Worm (Caenorhabditis elegans) whole organism, L1 larva: ENCODE data around the gene str-85.

Experiments
- Y116A8C.19 ChIP-seq: sonication (generic microtip); optimal IDR thresholded peaks from 2 replicates; lab custom pipeline; 2016; ENCODE audit warnings: missing compliant biosample characterization, missing genetic modification characterization, borderline replicate concordance
- ama-1 ChIP-seq: fragments of 150-350 bp; optimal IDR thresholded peaks from 2 replicates; lab custom pipeline; 2014
- ceh-63 ChIP-seq: fragments of 200-800 bp; sonication (Bioruptor generic); optimal IDR thresholded peaks from 2 replicates; lab custom pipeline; 2018; ENCODE audit warnings: mild to moderate bottlenecking, missing genetic modification characterization, missing compliant biosample characterization
- ceh-8 ChIP-seq: fragments of 200-800 bp; sonication (Bioruptor generic); optimal IDR thresholded peaks from 2 replicates; lab custom pipeline; 2018; ENCODE audit warnings: mild to moderate bottlenecking, missing genetic modification characterization, moderate library complexity, missing compliant biosample characterization
- ceh-82 ChIP-seq, 3 experiments: fragments of 150-350 bp in 1 of 3; sonication (generic microtip) in 2 of 3; optimal IDR thresholded peaks; 2 replicates each; lab custom pipeline; 2014 to 2017; ENCODE audit warnings: missing biosample characterization in 3 of 3, missing genetic modification characterization in 3 of 3
- ceh-88 ChIP-seq: fragments of 200-800 bp; sonication (Bioruptor generic); IDR thresholded peaks from 2 replicates; pipeline ENCODE4 v1.3.6; 2022; ENCODE audit warnings: missing genetic modification characterization, missing compliant biosample characterization
- ceh-90 ChIP-seq: sonication (generic microtip); optimal IDR thresholded peaks from 2 replicates; lab custom pipeline; 2016; ENCODE audit warnings: missing genetic modification characterization, missing compliant biosample characterization
- ces-1 ChIP-seq: fragments of 150-350 bp; optimal IDR thresholded peaks from 2 replicates; lab custom pipeline; 2014; ENCODE audit warnings: missing biosample characterization, missing genetic modification reagents, missing genetic modification characterization
- dsc-1 ChIP-seq: sonication (generic microtip); optimal IDR thresholded peaks from 2 replicates; lab custom pipeline; 2016; ENCODE audit warnings: mild to moderate bottlenecking, missing genetic modification characterization, missing compliant biosample characterization
- efl-1 ChIP-seq, 4 experiments: fragments of 150-350 bp; optimal IDR thresholded peaks in 3 of 4; peaks in 1 of 4; 1 replicate in 1 of 4; 2 replicates in 3 of 4; lab custom pipeline; 2014; ENCODE audit warnings: missing biosample characterization in 2 of 4, missing genetic modification characterization in 2 of 4, missing genetic modification reagents in 2 of 4
- egl-13 ChIP-seq: sonication (generic microtip); optimal IDR thresholded peaks from 2 replicates; lab custom pipeline; 2016; ENCODE audit warnings: missing genotype, missing genetic modification reagents, missing genetic modification characterization, missing compliant biosample characterization
- elt-2 ChIP-seq: sonication (generic microtip); optimal IDR thresholded peaks from 2 replicates; lab custom pipeline; 2016; ENCODE audit warnings: missing genetic modification characterization, mild to moderate bottlenecking, inconsistent platforms, missing compliant biosample characterization, missing genetic modification reagents
- elt-3 ChIP-seq, 6 experiments: fragments of 150-350 bp in 1 of 6; sonication (generic microtip); optimal IDR thresholded peaks; 2 replicates each; lab custom pipeline; 2017 to 2018; ENCODE audit warnings: missing biosample characterization in 6 of 6, missing genetic modification characterization in 6 of 6, inconsistent platforms in 1 of 6
- fkh-4 ChIP-seq: sonication (generic microtip); optimal IDR thresholded peaks from 2 replicates; lab custom pipeline; 2016; ENCODE audit warnings: missing compliant biosample characterization, missing genetic modification characterization, borderline replicate concordance
- fkh-8 ChIP-seq: sonication (generic microtip); optimal IDR thresholded peaks from 2 replicates; lab custom pipeline; 2016; ENCODE audit warnings: mild to moderate bottlenecking, missing genetic modification characterization, missing compliant biosample characterization
- grh-1 ChIP-seq: fragments of 200-800 bp; sonication (Bioruptor generic); IDR thresholded peaks from 2 replicates; pipeline ENCODE4 v1.3.6; 2022; ENCODE audit warnings: missing genetic modification reagents, missing genetic modification characterization, missing compliant biosample characterization
- hpl-2 ChIP-seq: fragments of 150-350 bp; optimal IDR thresholded peaks from 2 replicates; lab custom pipeline; 2014; ENCODE audit warnings: missing biosample characterization, missing genetic modification reagents, missing genetic modification characterization
- jun-1 ChIP-seq: fragments of 150-350 bp; optimal IDR thresholded peaks from 2 replicates; lab custom pipeline; 2014; ENCODE audit warnings: missing biosample characterization, missing genetic modification reagents, missing genetic modification characterization
- lin-13 ChIP-seq: fragments of 150-350 bp; optimal IDR thresholded peaks from 2 replicates; lab custom pipeline; 2014; ENCODE audit warnings: missing biosample characterization, missing genetic modification reagents, missing genetic modification characterization
- lin-39 ChIP-seq: fragments of 150-350 bp; optimal IDR thresholded peaks from 2 replicates; lab custom pipeline; 2014; ENCODE audit warnings: missing biosample characterization, missing genetic modification reagents, missing genetic modification characterization
- lsy-2 ChIP-seq, 2 experiments: fragments of 150-350 bp; optimal IDR thresholded peaks; 2 replicates each; lab custom pipeline; 2014; ENCODE audit warnings: missing biosample characterization in 2 of 2, missing genetic modification characterization in 2 of 2
- mdl-1 ChIP-seq, 2 experiments: fragments of 150-350 bp; optimal IDR thresholded peaks; 2 replicates each; lab custom pipeline; 2014 to 2017; ENCODE audit warnings: missing biosample characterization in 2 of 2, missing genetic modification characterization in 2 of 2, inconsistent platforms in 1 of 2
- mep-1 ChIP-seq: fragments of 150-350 bp; optimal IDR thresholded peaks from 2 replicates; lab custom pipeline; 2014; ENCODE audit warnings: missing biosample characterization, missing genetic modification characterization
- nhr-12 ChIP-seq: sonication (generic microtip); optimal IDR thresholded peaks from 2 replicates; lab custom pipeline; 2017; ENCODE audit warnings: missing biosample characterization, missing genetic modification characterization
- nhr-19 ChIP-seq: fragments of 200-800 bp; sonication (Bioruptor generic); conservative IDR thresholded peaks from 2 replicates; pipeline ENCODE4 v1.3.6; 2022; ENCODE audit warnings: missing genetic modification characterization, missing compliant biosample characterization
- nhr-20 ChIP-seq: sonication (generic microtip); optimal IDR thresholded peaks from 2 replicates; lab custom pipeline; 2016; ENCODE audit warnings: mild to moderate bottlenecking, missing genetic modification characterization, missing compliant biosample characterization
- nhr-28 ChIP-seq: fragments of 150-350 bp; optimal IDR thresholded peaks from 2 replicates; lab custom pipeline; 2014; ENCODE audit warnings: missing biosample characterization, missing genetic modification characterization
- nhr-47 ChIP-seq: sonication (generic microtip); optimal IDR thresholded peaks from 2 replicates; lab custom pipeline; 2016; ENCODE audit warnings: mild to moderate bottlenecking, missing genetic modification characterization, moderate library complexity, missing compliant biosample characterization
- nhr-77 ChIP-seq: fragments of 150-350 bp; optimal IDR thresholded peaks from 2 replicates; lab custom pipeline; 2014; ENCODE audit warnings: missing biosample characterization, missing genetic modification characterization
- nhr-90 ChIP-seq: sonication (generic microtip); optimal IDR thresholded peaks from 2 replicates; lab custom pipeline; 2016; ENCODE audit warnings: mild to moderate bottlenecking, missing genetic modification characterization, missing compliant biosample characterization; ENCODE audit not compliant: poor library complexity
- pag-3 ChIP-seq: sonication (generic microtip); optimal IDR thresholded peaks from 2 replicates; lab custom pipeline; 2017; ENCODE audit warnings: missing genetic modification characterization, mild to moderate bottlenecking, missing compliant biosample characterization, antibody characterized with exemption, borderline replicate concordance; ENCODE audit not compliant: insufficient read depth
- pax-3 ChIP-seq: fragments of 200-800 bp; sonication (Bioruptor generic); optimal IDR thresholded peaks from 2 replicates; lab custom pipeline; 2018; ENCODE audit warnings: mild to moderate bottlenecking, missing genetic modification characterization, moderate library complexity, missing compliant biosample characterization
- pqm-1 ChIP-seq: sonication (generic microtip); optimal IDR thresholded peaks from 3 replicates; lab custom pipeline; 2017; ENCODE audit warnings: missing biosample characterization, missing genetic modification characterization
- rnt-1 ChIP-seq: sonication (generic microtip); optimal IDR thresholded peaks from 2 replicates; lab custom pipeline; 2016; ENCODE audit warnings: mild to moderate bottlenecking, missing genetic modification characterization, moderate library complexity, missing compliant biosample characterization
- skn-1 ChIP-seq: fragments of 150-350 bp; optimal IDR thresholded peaks from 2 replicates; lab custom pipeline; 2014; ENCODE audit warnings: missing biosample characterization, missing genetic modification characterization
- swsn-7 ChIP-seq: sonication (generic microtip); optimal IDR thresholded peaks from 2 replicates; lab custom pipeline; 2016; ENCODE audit warnings: missing genetic modification characterization, missing compliant biosample characterization
- tbx-2 ChIP-seq: sonication (generic microtip); optimal IDR thresholded peaks from 2 replicates; lab custom pipeline; 2016; ENCODE audit warnings: missing genetic modification characterization, missing compliant biosample characterization
- tlp-1 ChIP-seq: fragments of 150-350 bp; optimal IDR thresholded peaks from 2 replicates; lab custom pipeline; 2014; ENCODE audit warnings: missing biosample characterization, missing genetic modification characterization
- unc-30 ChIP-seq: sonication (generic microtip); optimal IDR thresholded peaks from 2 replicates; lab custom pipeline; 2017; ENCODE audit warnings: missing biosample characterization, missing genetic modification characterization
- ztf-11 ChIP-seq, 2 experiments: sonication (generic microtip); optimal IDR thresholded peaks; 2 replicates each; lab custom pipeline; 2016 to 2017; ENCODE audit warnings: missing genetic modification characterization in 2 of 2, missing biosample characterization in 1 of 2, missing compliant biosample characterization in 1 of 2
- ztf-4 ChIP-seq: fragments of 150-350 bp; optimal IDR thresholded peaks from 2 replicates; lab custom pipeline; 2014; ENCODE audit warnings: missing biosample characterization, missing genetic modification characterization

The str-85 gene

ce11 chrV:9005243-9005642 lies 19.6 kb upstream of the str-85 start, which contains the start of gene srx-3:
TSS of gene srx-3 (plus strand) at chrV:9005543.
- TF ChIP-seq ztf-11 (tag; optimal IDR thresholded peaks at IDR 0.05; lab: Kevin White, UChicago) (no peak), ama-1 (lab: Kevin White, UChicago) (no peak), pag-3 (no peak), skn-1 (tag; lab: Kevin White, UChicago) (no peak), Y116A8C.19 (tag; lab: Kevin White, UChicago) (no peak), rnt-1 (tag; lab: Kevin White, UChicago) (no peak), ceh-90 (tag; lab: Kevin White, UChicago) (no peak), nhr-19 (GFP tag; lab: Robert Waterston, UW) (no peak), lin-39 (tag; lab: Kevin White, UChicago) (no peak), ceh-88 (GFP tag; lab: Robert Waterston, UW) (no peak), efl-1 (optimal IDR thresholded peaks at IDR 0.05; lab: Kevin White, UChicago) (no peak), efl-1 (GFP tag; optimal IDR thresholded peaks at IDR 0.05 in 1 of 2; lab: Kevin White, UChicago) (no peak), ztf-4 (tag; lab: Kevin White, UChicago) (no peak), nhr-20 (tag; lab: Kevin White, UChicago) (no peak), nhr-77 (tag; lab: Kevin White, UChicago) (no peak), ces-1 (no peak), pqm-1 (tag; lab: Kevin White, UChicago) (no peak), dsc-1 (tag; lab: Kevin White, UChicago) (no peak), swsn-7 (no peak)

ce11 chrV:9003291-9003690 lies 17.7 kb upstream of the str-85 start, which contains the start of gene srx-1:
TSS of gene srx-1 (plus strand) at chrV:9003672.
- TF ChIP-seq ceh-63 (GFP tag; lab: Kevin White, UChicago) (no peak), nhr-90 (no peak), jun-1 (tag; lab: Kevin White, UChicago) (no peak), nhr-47 (tag; lab: Kevin White, UChicago) (no peak)

ce11 chrV:9001175-9001574 lies 15.5 kb upstream of the str-85 start, which contains the start of gene F59E11.2:
TSS of gene F59E11.2 (plus strand) at chrV:9001475.
- TF ChIP-seq egl-13, result no peak
- TF ChIP-seq ama-1 (lab: Kevin White, UChicago), result no peak
- TF ChIP-seq pax-3 (tag; lab: Kevin White, UChicago), result no peak
- no peak for TF ChIP-seq tlp-1 (tag; lab: Kevin White, UChicago)
- TF ChIP-seq mep-1 (tag; lab: Kevin White, UChicago), result no peak
- TF ChIP-seq fkh-4 (tag; lab: Kevin White, UChicago), result no peak

ce11 chrV:8994801-8995200 lies 9.2 kb upstream of the str-85 start, which contains the start of gene F59E11.5:
TSS of gene F59E11.5 (plus strand) at chrV:8995101.
- no peak for TF ChIP-seq grh-1 (GFP tag; lab: Robert Waterston, UW)
- TF ChIP-seq nhr-12 (tag; lab: Kevin White, UChicago), result no peak
- TF ChIP-seq ztf-4 (tag; lab: Kevin White, UChicago), result no peak
- TF ChIP-seq pqm-1 (tag; lab: Kevin White, UChicago), result no peak
- no peak for TF ChIP-seq fkh-4 (tag; lab: Kevin White, UChicago)
- TF ChIP-seq lin-13 (GFP tag; lab: Kevin White, UChicago), result no peak
- TF ChIP-seq lsy-2 (tag; optimal IDR thresholded peaks at IDR 0.05; lab: Kevin White, UChicago), result no peak
- TF ChIP-seq unc-30 (tag; lab: Kevin White, UChicago), result no peak
- TF ChIP-seq ceh-88 (GFP tag; lab: Robert Waterston, UW), result no peak
- TF ChIP-seq nhr-28, result no peak
- TF ChIP-seq mdl-1 (tag; optimal IDR thresholded peaks at IDR 0.05; lab: Kevin White, UChicago), result no peak
- TF ChIP-seq tbx-2 (tag; lab: Kevin White, UChicago), result no peak
- TF ChIP-seq elt-2, result no peak
- TF ChIP-seq hpl-2 (GFP tag; lab: Kevin White, UChicago), result no peak
- no peak for TF ChIP-seq mep-1 (tag; lab: Kevin White, UChicago)
- no peak for TF ChIP-seq pax-3 (tag; lab: Kevin White, UChicago)
- no peak for TF ChIP-seq ceh-8 (GFP tag; lab: Kevin White, UChicago)
- TF ChIP-seq elt-3 (tag; optimal IDR thresholded peaks at IDR 0.05; lab: Kevin White, UChicago), result no peak
- TF ChIP-seq fkh-8 (tag; lab: Kevin White, UChicago), result no peak
- no peak for TF ChIP-seq ceh-82 (tag; optimal IDR thresholded peaks at IDR 0.05; lab: Kevin White, UChicago)
